Worm (Caenorhabditis elegans) whole organism, L2 larva: ENCODE data around the gene smcl-1.

Experiments
- alr-1 ChIP-seq: fragments of 150-350 bp; optimal IDR thresholded peaks from 2 replicates; lab custom pipeline; 2014; ENCODE audit warnings: missing biosample characterization, missing genetic modification characterization
- egl-27 ChIP-seq: sonication (generic microtip); optimal IDR thresholded peaks from 3 replicates; lab custom pipeline; 2017; ENCODE audit warnings: missing biosample characterization, missing genetic modification reagents, missing genetic modification characterization
- elt-1 ChIP-seq: fragments of 150-350 bp; optimal IDR thresholded peaks from 2 replicates; lab custom pipeline; 2014; ENCODE audit warnings: missing biosample characterization, missing genetic modification characterization
- lin-39 ChIP-seq: fragments of 150-350 bp; optimal IDR thresholded peaks from 2 replicates; lab custom pipeline; 2014; ENCODE audit warnings: missing biosample characterization, missing genetic modification reagents, missing genetic modification characterization
- nhr-10 ChIP-seq: sonication (generic microtip); optimal IDR thresholded peaks from 2 replicates; lab custom pipeline; 2017; ENCODE audit warnings: missing biosample characterization, missing genetic modification characterization
- nhr-12 ChIP-seq: fragments of 150-350 bp; optimal IDR thresholded peaks from 2 replicates; lab custom pipeline; 2014; ENCODE audit warnings: missing biosample characterization, missing genetic modification characterization
- nhr-237 ChIP-seq: fragments of 150-350 bp; optimal IDR thresholded peaks from 2 replicates; lab custom pipeline; 2014; ENCODE audit warnings: missing biosample characterization, missing genetic modification characterization
- unc-39 ChIP-seq: fragments of 150-350 bp; optimal IDR thresholded peaks from 2 replicates; lab custom pipeline; 2014; ENCODE audit warnings: missing biosample characterization, missing genetic modification characterization
- ztf-11 ChIP-seq: sonication (generic microtip); optimal IDR thresholded peaks from 2 replicates; lab custom pipeline; 2017; ENCODE audit warnings: missing biosample characterization, missing genetic modification characterization

ce11 chrX:11725646-11726045 lies 32.4 kb downstream of the smcl-1 start:
- TF ChIP-seq nhr-237 (tag; lab: Kevin White, UChicago) = no peak
- TF ChIP-seq nhr-10 (tag; lab: Kevin White, UChicago) = no peak
- TF ChIP-seq egl-27 (tag; lab: Kevin White, UChicago) = no peak
- TF ChIP-seq unc-39 (tag; lab: Kevin White, UChicago) = no peak
- no peak for TF ChIP-seq ztf-11 (tag; lab: Kevin White, UChicago)
- no peak for TF ChIP-seq nhr-12 (tag; lab: Kevin White, UChicago)
- TF ChIP-seq elt-1 (tag; lab: Kevin White, UChicago) = no peak
- TF ChIP-seq alr-1 (tag; lab: Kevin White, UChicago) = no peak
- no peak for TF ChIP-seq lin-39 (tag; lab: Kevin White, UChicago)
